Worm (Caenorhabditis elegans) whole organism, young adult: Measurements from ENCODE around the gene hpo-8.

Experiments used
- B0261.1 ChIP-seq: sonication (generic microtip); optimal IDR thresholded peaks from 2 replicates; lab custom pipeline; 2016; ENCODE audit warnings: mild to moderate bottlenecking, missing genetic modification characterization, moderate library complexity, missing compliant biosample characterization
- C17E4.6 ChIP-seq: fragments of 200-800 bp; sonication (Bioruptor generic); IDR thresholded peaks from 2 replicates; pipeline ENCODE4 v1.3.6; 2022; ENCODE audit warnings: missing genetic modification reagents, missing genetic modification characterization, missing compliant biosample characterization
- F23B12.7 ChIP-seq: sonication (generic microtip); optimal IDR thresholded peaks from 2 replicates; lab custom pipeline; 2017; ENCODE audit warnings: missing genetic modification characterization, mild to moderate bottlenecking, missing compliant biosample characterization, antibody characterized with exemption, moderate library complexity; ENCODE audit not compliant: insufficient read depth
- F33H1.4 ChIP-seq: fragments of 200-800 bp; sonication (Bioruptor generic); IDR thresholded peaks from 2 replicates; pipeline ENCODE4 v1.3.6; 2022; ENCODE audit warnings: missing genetic modification reagents, missing genetic modification characterization, missing compliant biosample characterization
- F39B2.1 ChIP-seq: fragments of 200-800 bp; sonication (Bioruptor generic); IDR thresholded peaks from 2 replicates; pipeline ENCODE4 v1.3.6; 2022; ENCODE audit warnings: missing genetic modification reagents, missing genetic modification characterization, missing compliant biosample characterization
- F55B11.4 ChIP-seq: sonication (generic microtip); optimal IDR thresholded peaks from 2 replicates; lab custom pipeline; 2016; ENCODE audit warnings: missing compliant biosample characterization, missing genetic modification characterization, borderline replicate concordance; ENCODE audit not compliant: insufficient read depth
- K12H6.12 ChIP-seq: fragments of 200-800 bp; sonication (Bioruptor generic); optimal IDR thresholded peaks from 2 replicates; lab custom pipeline; 2018; ENCODE audit warnings: mild to moderate bottlenecking, missing genetic modification characterization, missing compliant biosample characterization
- Y79H2A.3 ChIP-seq: fragments of 200-800 bp; sonication (Bioruptor generic); conservative IDR thresholded peaks from 2 replicates; pipeline ENCODE4 v1.3.6; 2022; ENCODE audit warnings: missing genetic modification reagents, missing genetic modification characterization, missing compliant biosample characterization
- aptf-3 ChIP-seq: fragments of 200-800 bp; sonication (Bioruptor generic); IDR thresholded peaks from 2 replicates; pipeline ENCODE4 v1.3.6; 2022; ENCODE audit warnings: missing genetic modification characterization, missing compliant biosample characterization
- atf-7 ChIP-seq: sonication (generic microtip); optimal IDR thresholded peaks from 2 replicates; lab custom pipeline; 2017; ENCODE audit warnings: mild to moderate bottlenecking, missing genetic modification characterization, missing compliant biosample characterization
- attf-6 ChIP-seq: fragments of 200-800 bp; sonication (Bioruptor generic); IDR thresholded peaks from 2 replicates; pipeline ENCODE4 v1.3.6; 2022; ENCODE audit warnings: missing genetic modification reagents, missing genetic modification characterization, missing compliant biosample characterization
- cebp-1 ChIP-seq, 2 experiments: fragments of 200-800 bp in 1 of 2; sonication (Bioruptor generic) in 1 of 2; sonication (generic microtip) in 1 of 2; IDR thresholded peaks in 1 of 2; optimal IDR thresholded peaks in 1 of 2; 2 replicates each; pipeline versions ENCODE4 v1.3.6 to Lab custom; 2017 to 2022; ENCODE audit warnings: missing compliant biosample characterization in 2 of 2, missing genetic modification characterization in 2 of 2, mild to moderate bottlenecking in 1 of 2, missing genetic modification reagents in 1 of 2, moderate library complexity in 1 of 2
- ceh-27 ChIP-seq: fragments of 200-800 bp; sonication (Bioruptor generic); optimal IDR thresholded peaks from 2 replicates; lab custom pipeline; 2018; ENCODE audit warnings: mild to moderate bottlenecking, missing genetic modification characterization, moderate library complexity, missing compliant biosample characterization
- ceh-40 ChIP-seq: fragments of 200-800 bp; sonication (Bioruptor generic); IDR thresholded peaks from 2 replicates; pipeline ENCODE4 v1.3.6; 2022; ENCODE audit warnings: missing genetic modification characterization, missing compliant biosample characterization
- egl-18 ChIP-seq: fragments of 200-800 bp; sonication (Bioruptor generic); IDR thresholded peaks from 2 replicates; pipeline ENCODE4 v1.3.6; 2022; ENCODE audit warnings: missing genetic modification reagents, missing genetic modification characterization, missing compliant biosample characterization
- ets-4 ChIP-seq: fragments of 200-800 bp; sonication (Bioruptor generic); optimal IDR thresholded peaks from 2 replicates; lab custom pipeline; 2018; ENCODE audit warnings: mild to moderate bottlenecking, missing genetic modification characterization, missing compliant biosample characterization
- fkh-3 ChIP-seq: sonication (generic microtip); optimal IDR thresholded peaks from 2 replicates; lab custom pipeline; 2016; ENCODE audit warnings: mild to moderate bottlenecking, missing genetic modification characterization, missing compliant biosample characterization
- gei-17 ChIP-seq: fragments of 200-800 bp; sonication (Bioruptor generic); optimal IDR thresholded peaks from 2 replicates; lab custom pipeline; 2018; ENCODE audit warnings: mild to moderate bottlenecking, missing genetic modification characterization, missing compliant biosample characterization
- him-1 ChIP-seq: sonication (generic microtip); optimal IDR thresholded peaks from 2 replicates; lab custom pipeline; 2016; ENCODE audit warnings: missing genotype, missing genetic modification reagents, missing genetic modification characterization, missing compliant biosample characterization
- hsf-1 ChIP-seq: fragments of 200-800 bp; sonication (Bioruptor generic); IDR thresholded peaks from 2 replicates; pipeline ENCODE4 v1.3.6; 2022; ENCODE audit warnings: missing genetic modification reagents, missing genetic modification characterization, missing compliant biosample characterization
- let-526 ChIP-seq: fragments of 200-800 bp; sonication (Bioruptor generic); IDR thresholded peaks from 2 replicates; pipeline ENCODE4 v1.3.6; 2022; ENCODE audit warnings: missing genetic modification reagents, missing genetic modification characterization, missing compliant biosample characterization
- lin-54 ChIP-seq: fragments of 200-800 bp; sonication (Bioruptor generic); optimal IDR thresholded peaks from 2 replicates; lab custom pipeline; 2018; ENCODE audit warnings: mild to moderate bottlenecking, missing genetic modification characterization, missing compliant biosample characterization
- lir-1 ChIP-seq: fragments of 200-800 bp; sonication (Bioruptor generic); conservative IDR thresholded peaks from 2 replicates; pipeline ENCODE4 v1.3.6; 2022; ENCODE audit warnings: missing genetic modification reagents, missing genetic modification characterization, missing compliant biosample characterization
- lsy-27 ChIP-seq: sonication (generic microtip); optimal IDR thresholded peaks from 2 replicates; lab custom pipeline; 2017; ENCODE audit warnings: missing genetic modification characterization, mild to moderate bottlenecking, missing compliant biosample characterization, antibody characterized with exemption, missing genotype, borderline replicate concordance; ENCODE audit not compliant: insufficient read depth
- nfya-2 ChIP-seq: fragments of 200-800 bp; sonication (Bioruptor generic); IDR thresholded peaks from 2 replicates; pipeline ENCODE4 v1.3.6; 2022; ENCODE audit warnings: missing genetic modification reagents, missing genetic modification characterization, missing compliant biosample characterization
- nhr-27 ChIP-seq: fragments of 200-800 bp; sonication (Bioruptor generic); optimal IDR thresholded peaks from 2 replicates; lab custom pipeline; 2018; ENCODE audit warnings: mild to moderate bottlenecking, missing genetic modification characterization, moderate library complexity, missing compliant biosample characterization
- nhr-80 ChIP-seq: sonication (generic microtip); optimal IDR thresholded peaks from 2 replicates; lab custom pipeline; 2016; ENCODE audit warnings: missing genetic modification characterization, missing compliant biosample characterization
- rec-8 ChIP-seq, 2 experiments: sonication (generic microtip); optimal IDR thresholded peaks; 2 replicates each; lab custom pipeline; 2016; ENCODE audit warnings: mild to moderate bottlenecking in 2 of 2, missing genetic modification characterization in 2 of 2, missing genetic modification reagents in 2 of 2, missing genotype in 2 of 2, missing biosample characterization in 1 of 2, missing compliant biosample characterization in 1 of 2, moderate library complexity in 1 of 2
- snpc-3.4 ChIP-seq: sonication (generic microtip); optimal IDR thresholded peaks from 2 replicates; lab custom pipeline; 2017; ENCODE audit warnings: missing genetic modification characterization, mild to moderate bottlenecking, missing compliant biosample characterization, antibody characterized with exemption, moderate library complexity, missing genotype, missing genetic modification reagents
- sptf-2 ChIP-seq: fragments of 200-800 bp; sonication (Bioruptor generic); optimal IDR thresholded peaks from 2 replicates; lab custom pipeline; 2018; ENCODE audit warnings: mild to moderate bottlenecking, missing genetic modification characterization, missing compliant biosample characterization
- ztf-18 ChIP-seq: sonication (generic microtip); optimal IDR thresholded peaks from 2 replicates; lab custom pipeline; 2016; ENCODE audit warnings: missing genotype, mild to moderate bottlenecking, missing genetic modification characterization, missing compliant biosample characterization
- ztf-28 ChIP-seq: fragments of 200-800 bp; sonication (Bioruptor generic); IDR thresholded peaks from 2 replicates; pipeline ENCODE4 v1.3.6; 2022; ENCODE audit warnings: missing genetic modification reagents, missing genetic modification characterization, missing compliant biosample characterization
- ztf-3 ChIP-seq: fragments of 200-800 bp; sonication (Bioruptor generic); optimal IDR thresholded peaks from 2 replicates; lab custom pipeline; 2018; ENCODE audit warnings: mild to moderate bottlenecking, missing genetic modification characterization, missing compliant biosample characterization

The hpo-8 gene

ce11 chrV:6803992-6804391 is 35.1 kb upstream of the hpo-8 start, which contains the start of gene dmsr-11 (continued):
- TF ChIP-seq ceh-27 (GFP tag; lab: Kevin White, UChicago) = no peak
- TF ChIP-seq, all 124 proteins: peak for 0

DNA sequence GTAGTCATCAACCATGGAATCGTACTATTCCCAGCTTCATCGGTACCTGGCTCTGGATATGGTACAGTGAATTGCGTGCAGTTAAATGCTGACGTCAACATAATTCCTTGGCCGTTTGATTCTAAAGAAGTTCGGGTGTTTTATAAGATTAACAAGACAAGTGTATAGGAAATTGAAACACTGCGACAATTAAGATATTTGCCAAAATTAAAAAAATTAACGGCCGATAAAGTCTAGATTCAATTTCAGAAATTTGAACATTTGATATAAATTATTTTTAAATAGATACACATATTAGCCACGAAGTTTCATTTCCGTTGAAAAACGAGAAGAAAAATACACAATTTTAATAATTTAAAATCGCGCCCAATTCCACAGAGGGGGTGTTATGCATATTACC is 32.7 kb upstream of the hpo-8 start, which contains the start of gene dmsr-12:
TSS of gene dmsr-12 (minus strand) at position 101 of the 400 bp plus-strand sequence.
- TF ChIP-seq lir-1 (GFP tag; lab: Robert Waterston, UW) (no peak), B0261.1 (tag; lab: Kevin White, UChicago) (no peak), Y79H2A.3 (no peak), ets-4 (GFP tag; lab: Kevin White, UChicago) (no peak), F33H1.4 (GFP tag; lab: Robert Waterston, UW) (no peak), ztf-28 (GFP tag; lab: Robert Waterston, UW) (no peak), ztf-3 (GFP tag; lab: Kevin White, UChicago) (no peak), lin-54 (GFP tag; lab: Kevin White, UChicago) (no peak), rec-8 (tag; optimal IDR thresholded peaks at IDR 0.05; lab: Kevin White, UChicago) (no peak), snpc-3.4 (no peak), egl-18 (no peak), ztf-18 (no peak), atf-7 (no peak), hsf-1 (GFP tag; lab: Robert Waterston, UW) (no peak), aptf-3 (no peak), F39B2.1 (GFP tag; lab: Robert Waterston, UW) (no peak), gei-17 (GFP tag; lab: Kevin White, UChicago) (no peak), ceh-40 (GFP tag; lab: Robert Waterston, UW) (no peak)

DNA sequence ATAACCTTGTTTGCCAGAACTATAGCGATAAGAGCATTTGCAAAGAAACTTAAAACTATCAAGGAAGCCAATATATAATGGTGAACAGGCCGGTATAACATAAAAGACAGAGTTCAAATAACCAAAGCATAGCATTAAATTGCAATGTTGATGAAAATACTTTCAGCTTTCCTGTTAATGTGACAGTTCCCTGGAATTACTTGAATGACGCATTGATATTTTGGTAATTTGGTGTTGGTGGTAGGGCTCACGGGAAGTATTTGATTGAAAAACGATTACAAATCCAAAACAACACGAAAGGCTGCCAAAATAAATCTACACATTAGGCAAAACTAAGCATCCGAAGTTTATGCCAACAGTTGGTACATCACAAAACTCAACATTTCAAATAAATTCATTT is 30.1 kb upstream of the hpo-8 start, which contains the start of gene dmsr-16:
TSS of gene dmsr-16 (minus strand) at position 101 of the 400 bp plus-strand sequence.
- TF ChIP-seq nhr-27 (tag; lab: Kevin White, UChicago) (no peak), F55B11.4 (tag; lab: Kevin White, UChicago) (no peak), sptf-2 (GFP tag; lab: Kevin White, UChicago) (no peak), lsy-27 (tag; lab: Kevin White, UChicago) (no peak), fkh-3 (tag; lab: Kevin White, UChicago) (no peak), attf-6 (GFP tag; lab: Robert Waterston, UW) (no peak), cebp-1 (GFP tag; IDR thresholded peaks at IDR 0.05; lab: Robert Waterston, UW) (no peak), cebp-1 (tag; optimal IDR thresholded peaks at IDR 0.05; lab: Kevin White, UChicago) (no peak)

DNA sequence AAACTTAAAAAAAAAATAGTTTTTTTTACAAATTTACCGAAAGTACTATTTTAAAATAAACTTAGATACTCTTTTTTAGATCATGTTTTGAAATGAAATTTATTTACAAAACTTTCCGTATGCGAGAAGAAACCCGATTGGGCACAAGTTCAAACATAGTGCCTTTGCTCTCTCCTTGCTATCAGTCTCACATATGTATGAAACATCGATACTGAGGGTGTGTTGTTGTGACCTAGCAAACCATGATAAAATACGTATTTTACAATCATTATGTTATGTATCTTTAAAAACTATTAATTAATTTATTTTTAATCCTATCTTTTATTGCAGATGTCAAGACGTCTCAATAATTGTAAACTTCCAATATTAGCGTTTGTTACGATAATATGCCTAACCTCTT is 29.0 kb upstream of the hpo-8 start:
- TF ChIP-seq K12H6.12 = no peak
- no peak for TF ChIP-seq F55B11.4 (tag; lab: Kevin White, UChicago)
- TF ChIP-seq C17E4.6 (GFP tag; lab: Robert Waterston, UW) = no peak
- no peak for TF ChIP-seq let-526
- TF ChIP-seq F23B12.7 (tag; lab: Kevin White, UChicago) = no peak
- no peak for TF ChIP-seq nfya-2 (GFP tag; lab: Robert Waterston, UW)
- TF ChIP-seq nhr-80 (tag; lab: Kevin White, UChicago) = peak; percentile 48
- TF ChIP-seq him-1 = no peak
